Worm (Caenorhabditis elegans) whole organism, L3 larva: ENCODE results near the gene T16G12.1.

Source experiments
- R02D3.7 ChIP-seq: fragments of 150-350 bp; optimal IDR thresholded peaks from 2 replicates; lab custom pipeline; 2014; ENCODE audit warnings: missing biosample characterization, missing genetic modification characterization
- ZK546.5 ChIP-seq: sonication (generic microtip); optimal IDR thresholded peaks from 2 replicates; lab custom pipeline; 2017; ENCODE audit warnings: missing biosample characterization, missing genetic modification characterization
- aly-2 ChIP-seq: fragments of 150-350 bp; optimal IDR thresholded peaks from 2 replicates; lab custom pipeline; 2014; ENCODE audit warnings: missing biosample characterization, missing genetic modification characterization
- ceh-16 ChIP-seq: sonication (generic microtip); optimal IDR thresholded peaks from 2 replicates; lab custom pipeline; 2017; ENCODE audit warnings: missing biosample characterization, missing genetic modification characterization
- ceh-28 ChIP-seq: fragments of 150-350 bp; optimal IDR thresholded peaks from 2 replicates; lab custom pipeline; 2014; ENCODE audit warnings: missing biosample characterization, missing genetic modification reagents, missing genetic modification characterization
- ceh-82 ChIP-seq: fragments of 150-350 bp; optimal IDR thresholded peaks from 2 replicates; lab custom pipeline; 2014; ENCODE audit warnings: missing biosample characterization, missing genetic modification characterization
- ceh-9 ChIP-seq: sonication (generic microtip); optimal IDR thresholded peaks from 2 replicates; lab custom pipeline; 2018; ENCODE audit warnings: missing biosample characterization, missing genetic modification characterization
- daf-12 ChIP-seq: fragments of 150-350 bp; optimal IDR thresholded peaks from 2 replicates; lab custom pipeline; 2014; ENCODE audit warnings: missing biosample characterization, missing genetic modification reagents, missing genetic modification characterization
- egl-5 ChIP-seq: fragments of 150-350 bp; optimal IDR thresholded peaks from 2 replicates; lab custom pipeline; 2017; ENCODE audit warnings: missing biosample characterization, missing genetic modification reagents, missing genetic modification characterization, inconsistent platforms
- elt-1 ChIP-seq: fragments of 150-350 bp; optimal IDR thresholded peaks from 2 replicates; lab custom pipeline; 2014; ENCODE audit warnings: missing biosample characterization, missing genetic modification characterization
- elt-2 ChIP-seq: sonication (generic microtip); optimal IDR thresholded peaks from 2 replicates; lab custom pipeline; 2016; ENCODE audit warnings: missing genetic modification reagents, mild to moderate bottlenecking, missing genetic modification characterization, missing compliant biosample characterization
- eor-1 ChIP-seq, 2 experiments: fragments of 150-350 bp; optimal IDR thresholded peaks; 2 replicates each; lab custom pipeline; 2014 to 2018; ENCODE audit warnings: missing biosample characterization in 2 of 2, missing genetic modification characterization in 2 of 2
- fkh-2 ChIP-seq: fragments of 150-350 bp; optimal IDR thresholded peaks from 2 replicates; lab custom pipeline; 2014; ENCODE audit warnings: missing biosample characterization, missing genetic modification reagents, missing genetic modification characterization
- fos-1 ChIP-seq: fragments of 150-350 bp; optimal IDR thresholded peaks from 2 replicates; lab custom pipeline; 2014; ENCODE audit warnings: missing biosample characterization, missing genetic modification characterization
- hmg-11 ChIP-seq: sonication (generic microtip); optimal IDR thresholded peaks from 2 replicates; lab custom pipeline; 2016; ENCODE audit warnings: missing genetic modification characterization, missing compliant biosample characterization
- lin-15B ChIP-seq: fragments of 150-350 bp; optimal IDR thresholded peaks from 2 replicates; lab custom pipeline; 2014; ENCODE audit warnings: missing biosample characterization, missing genetic modification characterization
- lsy-12 ChIP-seq: sonication (generic microtip); optimal IDR thresholded peaks from 2 replicates; lab custom pipeline; 2016; ENCODE audit warnings: mild to moderate bottlenecking, missing genetic modification characterization, missing compliant biosample characterization
- mdl-1 ChIP-seq: fragments of 150-350 bp; optimal IDR thresholded peaks from 2 replicates; lab custom pipeline; 2014; ENCODE audit warnings: missing biosample characterization, missing genetic modification characterization
- mml-1 ChIP-seq: fragments of 150-350 bp; sonication (generic microtip); optimal IDR thresholded peaks from 3 replicates; lab custom pipeline; 2014; ENCODE audit warnings: missing biosample characterization, missing genetic modification characterization
- nfya-1 ChIP-seq: sonication (generic microtip); optimal IDR thresholded peaks from 2 replicates; lab custom pipeline; 2017; ENCODE audit warnings: missing genetic modification characterization, mild to moderate bottlenecking, missing compliant biosample characterization, antibody characterized with exemption, moderate library complexity; ENCODE audit not compliant: insufficient read depth
- nhr-11 ChIP-seq: fragments of 150-350 bp; optimal IDR thresholded peaks from 2 replicates; lab custom pipeline; 2014; ENCODE audit warnings: missing biosample characterization, missing genetic modification characterization
- nhr-12 ChIP-seq: fragments of 150-350 bp; optimal IDR thresholded peaks from 2 replicates; lab custom pipeline; 2014; ENCODE audit warnings: missing biosample characterization, missing genetic modification characterization
- nhr-28 ChIP-seq: fragments of 150-350 bp; optimal IDR thresholded peaks from 2 replicates; lab custom pipeline; 2014; ENCODE audit warnings: missing biosample characterization, missing genetic modification characterization
- nhr-43 ChIP-seq: sonication (generic microtip); optimal IDR thresholded peaks from 2 replicates; lab custom pipeline; 2016; ENCODE audit warnings: mild to moderate bottlenecking, missing genetic modification characterization, missing compliant biosample characterization; ENCODE audit not compliant: poor library complexity, severe bottlenecking
- nhr-67 ChIP-seq: fragments of 150-350 bp; optimal IDR thresholded peaks from 2 replicates; lab custom pipeline; 2014; ENCODE audit warnings: missing biosample characterization, missing genetic modification characterization
- pha-4 ChIP-seq: fragments of 150-350 bp; optimal IDR thresholded peaks from 2 replicates; lab custom pipeline; 2014; ENCODE audit warnings: missing biosample characterization, missing genetic modification reagents, missing genetic modification characterization
- pqm-1 ChIP-seq: fragments of 150-350 bp; optimal IDR thresholded peaks from 2 replicates; lab custom pipeline; 2017; ENCODE audit warnings: missing biosample characterization, missing genetic modification characterization, inconsistent platforms
- sea-2 ChIP-seq: fragments of 150-350 bp; sonication (generic microtip); optimal IDR thresholded peaks from 4 replicates; lab custom pipeline; 2014; ENCODE audit warnings: missing biosample characterization, missing genetic modification reagents, missing genetic modification characterization
- skn-1 ChIP-seq: fragments of 150-350 bp; optimal IDR thresholded peaks from 2 replicates; lab custom pipeline; 2014; ENCODE audit warnings: missing biosample characterization, missing genetic modification characterization
- snpc-4 ChIP-seq: fragments of 150-350 bp; optimal IDR thresholded peaks from 2 replicates; lab custom pipeline; 2014; ENCODE audit warnings: missing biosample characterization, missing genetic modification characterization
- tbx-2 ChIP-seq: sonication (generic microtip); optimal IDR thresholded peaks from 2 replicates; lab custom pipeline; 2016; ENCODE audit warnings: mild to moderate bottlenecking, missing genetic modification characterization, missing compliant biosample characterization
- unc-39 ChIP-seq: sonication (generic microtip); optimal IDR thresholded peaks from 4 replicates; lab custom pipeline; 2017; ENCODE audit warnings: missing biosample characterization, missing genetic modification characterization
- unc-62 ChIP-seq: fragments of 150-350 bp; sonication (generic microtip); optimal IDR thresholded peaks from 4 replicates; lab custom pipeline; 2014; ENCODE audit warnings: missing biosample characterization, missing genetic modification reagents, missing genetic modification characterization
- zag-1 ChIP-seq: fragments of 150-350 bp; optimal IDR thresholded peaks from 2 replicates; lab custom pipeline; 2014; ENCODE audit warnings: missing biosample characterization, missing genetic modification characterization
- ztf-4 ChIP-seq: fragments of 150-350 bp; optimal IDR thresholded peaks from 2 replicates; lab custom pipeline; 2014; ENCODE audit warnings: missing biosample characterization, missing genetic modification characterization

The T16G12.1 gene

ce11 chrIII:10093093-10093492 is 43.4 kb upstream of the T16G12.1 start:
- TF ChIP-seq ZK546.5 (tag; lab: Kevin White, UChicago) (no peak), nfya-1 (tag; lab: Kevin White, UChicago) (peak; percentile 22), lsy-12 (tag; lab: Kevin White, UChicago) (peak; percentile 30), ceh-9 (no peak), ceh-16 (tag; lab: Kevin White, UChicago) (no peak), lin-15B (tag; lab: Kevin White, UChicago) (peak; percentile 12), elt-1 (no peak), pha-4 (tag; lab: Kevin White, UChicago) (peak; percentile 43), nhr-12 (tag; lab: Kevin White, UChicago) (no peak), R02D3.7 (tag; lab: Kevin White, UChicago) (no peak)

DNA sequence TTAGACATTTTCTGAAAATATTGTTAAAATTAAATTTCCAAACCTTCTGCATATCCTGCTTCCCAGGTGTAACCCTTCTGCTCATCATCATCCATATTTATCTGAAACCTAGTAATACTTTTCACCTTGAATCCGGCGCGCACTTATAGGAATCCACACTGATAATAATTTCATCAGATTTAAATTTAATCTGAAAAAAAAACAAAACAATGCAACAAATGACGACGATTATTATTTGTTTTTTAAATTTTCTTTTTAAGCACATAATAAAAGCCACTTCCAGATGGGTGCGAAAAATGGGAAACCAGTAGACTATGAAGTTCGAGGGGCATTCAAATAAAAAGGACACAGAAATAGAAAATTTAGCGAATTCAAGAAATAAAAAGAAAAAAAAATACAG is 41.0 kb upstream of the T16G12.1 start, which contains the start of gene gtf-2H2C:
Gene gtf-2H2C, minus strand, starts transcription at position 101 of the 400 bp plus-strand sequence.
- TF ChIP-seq nhr-28 (tag; lab: Kevin White, UChicago) (no peak), ceh-28 (tag; lab: Kevin White, UChicago) (no peak), nfya-1 (tag; lab: Kevin White, UChicago) (no peak), mml-1 (no peak), ceh-16 (tag; lab: Kevin White, UChicago) (no peak), daf-12 (tag; lab: Kevin White, UChicago) (no peak), elt-2 (no peak), ztf-4 (tag; lab: Kevin White, UChicago) (no peak), zag-1 (no peak), fkh-2 (tag; lab: Kevin White, UChicago) (no peak), ZK546.5 (tag; lab: Kevin White, UChicago) (no peak), unc-39 (no peak), hmg-11 (no peak)

- TF ChIP-seq elt-2 = no peak
- TF ChIP-seq ZK546.5 (tag; lab: Kevin White, UChicago) = no peak
- TF ChIP-seq zag-1 = no peak
- TF ChIP-seq elt-1 = no peak
- no peak for TF ChIP-seq pqm-1
- no peak for TF ChIP-seq nhr-11 (tag; lab: Kevin White, UChicago)
Measured at ce11 chrIII:10088508-10088981, 38.9 kb upstream of the T16G12.1 start, which contains the start of gene hal-2. hal-2 (minus strand) TSS chrIII:10088931.

- no peak for TF ChIP-seq eor-1 (tag; optimal IDR thresholded peaks at IDR 0.05; lab: Kevin White, UChicago)
- TF ChIP-seq zag-1 = no peak
- TF ChIP-seq unc-62 (GFP tag; lab: Kevin White, UChicago) = no peak
- no peak for TF ChIP-seq fkh-2 (tag; lab: Kevin White, UChicago)
- TF ChIP-seq R02D3.7 (tag; lab: Kevin White, UChicago) = no peak
- no peak for TF ChIP-seq aly-2 (tag; lab: Kevin White, UChicago)
- TF ChIP-seq nhr-28 (tag; lab: Kevin White, UChicago) = no peak
- TF ChIP-seq daf-12 (tag; lab: Kevin White, UChicago) = no peak
- TF ChIP-seq lin-15B (tag; lab: Kevin White, UChicago) = no peak
- no peak for TF ChIP-seq tbx-2 (tag; lab: Kevin White, UChicago)
- no peak for TF ChIP-seq nhr-43
- TF ChIP-seq sea-2 = no peak
- no peak for TF ChIP-seq egl-5
- TF ChIP-seq, all 47 proteins: peak for 0
Measured at ce11 chrIII:10085983-10086382, 36.3 kb upstream of the T16G12.1 start, which contains the start of gene T16H12.2. T16H12.2 (plus strand) TSS chrIII:10086283.

- no peak for TF ChIP-seq nhr-28 (tag; lab: Kevin White, UChicago)
- TF ChIP-seq skn-1 (tag; lab: Kevin White, UChicago) = no peak
- no peak for TF ChIP-seq fos-1 (tag; lab: Kevin White, UChicago)
- TF ChIP-seq elt-2 = no peak
- no peak for TF ChIP-seq ceh-82 (tag; lab: Kevin White, UChicago)
- TF ChIP-seq daf-12 (tag; lab: Kevin White, UChicago) = no peak
Measured at ce11 chrIII:10085574-10085973, 35.9 kb upstream of the T16G12.1 start.

- TF ChIP-seq R02D3.7 (tag; lab: Kevin White, UChicago) = no peak
- TF ChIP-seq mdl-1 = no peak
- TF ChIP-seq nhr-67 (tag; lab: Kevin White, UChicago) = no peak
- no peak for TF ChIP-seq snpc-4 (tag; lab: Kevin White, UChicago)
- no peak for TF ChIP-seq ceh-9
- TF ChIP-seq unc-62 (GFP tag; lab: Kevin White, UChicago) = no peak
Measured at ce11 chrIII:10085103-10085502, 35.4 kb upstream of the T16G12.1 start, which contains the start of gene T16H12.13. T16H12.13 (plus strand) TSS chrIII:10085403.
